Worm (Caenorhabditis elegans): ENCODE measurements around the gene oxy-4.

ce11 chrIII:5120593-5120992, 38.0 kb downstream of the oxy-4 start:
- TF ChIP-seq pha-4 (GFP tag; IDR thresholded peaks at IDR 0.05) = no peak
- no peak for TF ChIP-seq pha-4 (tag; optimal IDR thresholded peaks at IDR 0.05)
- no peak for TF ChIP-seq mes-2 (tag; optimal IDR thresholded peaks at IDR 0.05; ENCODE audit: poor library complexity, severe bottlenecking)
- TF ChIP-seq ceh-82 (tag; optimal IDR thresholded peaks at IDR 0.05) = no peak
- TF ChIP-seq lin-39 (tag; optimal IDR thresholded peaks at IDR 0.05) = no peak
- no peak for TF ChIP-seq ztf-11 (tag; optimal IDR thresholded peaks at IDR 0.05)
- TF ChIP-seq nhr-76 (tag; optimal IDR thresholded peaks at IDR 0.05) = no peak
- TF ChIP-seq lsy-2 (tag; optimal IDR thresholded peaks at IDR 0.05) = no peak
- no peak for TF ChIP-seq nhr-77 (tag; optimal IDR thresholded peaks at IDR 0.05)
- no peak for TF ChIP-seq nhr-237 (tag; optimal IDR thresholded peaks at IDR 0.05)
- TF ChIP-seq pqm-1 (tag; optimal IDR thresholded peaks at IDR 0.05) = no peak
- TF ChIP-seq aha-1 (tag) = peak; percentile 74
- no peak for TF ChIP-seq unc-62 (GFP tag; optimal IDR thresholded peaks at IDR 0.05 in 1 of 2)
- no peak for TF ChIP-seq unc-62 (tag; optimal IDR thresholded peaks at IDR 0.05)

Measured in whole organism, L4 larva.